Worm (Caenorhabditis elegans): ENCODE data around the gene fut-5.

DNA sequence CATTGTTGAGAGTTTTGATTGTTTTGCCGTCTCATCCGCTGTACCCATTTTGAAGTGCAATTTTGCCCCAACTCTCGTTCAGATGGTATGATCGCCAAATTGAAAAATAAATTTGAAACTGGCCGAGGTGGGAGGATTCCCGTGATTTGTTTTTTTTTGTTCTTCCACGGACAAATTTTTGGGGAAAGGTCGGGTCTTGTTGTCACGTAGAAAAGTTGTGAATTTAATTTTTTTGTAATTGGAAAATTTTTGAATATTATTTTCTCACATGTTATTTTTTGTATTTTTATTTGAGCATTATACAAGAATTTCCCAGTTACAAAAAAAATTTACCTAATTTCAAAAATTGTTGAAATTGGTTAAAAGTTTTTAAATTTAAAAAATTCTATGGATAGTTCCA, 4.2 kb upstream of the fut-5 start, which contains the start of gene T05A7.6:
- TF ChIP-seq pqm-1 (tag; optimal IDR thresholded peaks at IDR 0.05) (no peak), hlh-8 (tag; optimal IDR thresholded peaks at IDR 0.05) (no peak), npax-4 (tag; optimal IDR thresholded peaks at IDR 0.05) (no peak), ref-2 (tag; optimal IDR thresholded peaks at IDR 0.05) (no peak), nhr-232 (tag; optimal IDR thresholded peaks at IDR 0.05) (no peak), unc-42 (tag; optimal IDR thresholded peaks at IDR 0.05) (no peak), lin-11 (tag; optimal IDR thresholded peaks at IDR 0.05) (no peak), syd-9 (tag; optimal IDR thresholded peaks at IDR 0.05) (no peak), ama-1 (optimal IDR thresholded peaks at IDR 0.05) (no peak), gmeb-2 (tag; optimal IDR thresholded peaks at IDR 0.05) (no peak)

Measured in whole organism, late embryonic.